Fruit fly (Drosophila melanogaster) whole organism, embryonic: ENCODE data around the gene mRpL24.
A peak's percentile ranks its signal among the peaks of the same experiment; 100 is the strongest.

Experiments used
- Abd-B ChIP-seq: fragments of 200-800 bp; sonication (Bioruptor generic); optimal IDR thresholded peaks from 2 replicates; lab custom pipeline; 2018; ENCODE audit warnings: missing biosample characterization, mild to moderate bottlenecking, missing genetic modification characterization, moderate library complexity
- CG10267 ChIP-seq: fragments of 200-800 bp; sonication (Bioruptor generic); optimal IDR thresholded peaks from 2 replicates; lab custom pipeline; 2018; ENCODE audit warnings: missing biosample characterization, mild to moderate bottlenecking, missing genetic modification characterization, moderate library complexity
- CG10274 ChIP-seq: fragments of 200-800 bp; sonication (Bioruptor generic); optimal IDR thresholded peaks from 3 replicates; lab custom pipeline; 2017; ENCODE audit warnings: missing biosample characterization, mild to moderate bottlenecking, missing genetic modification characterization
- CG10321 ChIP-seq: fragments of 200-800 bp; sonication (Bioruptor generic); IDR thresholded peaks from 2 replicates; pipeline ENCODE4 v1.3.6; 2022; ENCODE audit warnings: missing biosample characterization, missing genetic modification characterization
- CG12071 ChIP-seq: fragments of 200-800 bp; sonication (Bioruptor generic); optimal IDR thresholded peaks from 3 replicates; lab custom pipeline; 2018; ENCODE audit warnings: missing biosample characterization, mild to moderate bottlenecking, missing genetic modification characterization
- CG12219 ChIP-seq: fragments of 200-800 bp; sonication (Bioruptor generic); optimal IDR thresholded peaks from 3 replicates; lab custom pipeline; 2018; ENCODE audit warnings: missing biosample characterization, mild to moderate bottlenecking, missing genetic modification characterization
- CG13894 ChIP-seq: fragments of 200-800 bp; sonication (Bioruptor generic); optimal IDR thresholded peaks from 3 replicates; lab custom pipeline; 2018; ENCODE audit warnings: missing biosample characterization, mild to moderate bottlenecking, missing genetic modification characterization, moderate library complexity
- CG15479 ChIP-seq: fragments of 200-800 bp; sonication (Bioruptor generic); optimal IDR thresholded peaks from 3 replicates; lab custom pipeline; 2019; ENCODE audit warnings: missing biosample characterization, mild to moderate bottlenecking, missing genetic modification characterization, moderate library complexity
- CG15601 ChIP-seq: fragments of 200-800 bp; sonication (Bioruptor generic); optimal IDR thresholded peaks from 3 replicates; lab custom pipeline; 2019; ENCODE audit warnings: missing biosample characterization, mild to moderate bottlenecking, missing genetic modification characterization, moderate library complexity
- CG18011 ChIP-seq: fragments of 200-800 bp; sonication (Bioruptor generic); optimal IDR thresholded peaks from 2 replicates; lab custom pipeline; 2017; ENCODE audit warnings: missing biosample characterization, missing genetic modification characterization, mild to moderate bottlenecking, moderate library complexity, missing genotype
- CG2116 ChIP-seq: fragments of 200-800 bp; sonication (Bioruptor generic); optimal IDR thresholded peaks from 3 replicates; lab custom pipeline; 2018; ENCODE audit warnings: missing biosample characterization, mild to moderate bottlenecking, missing genetic modification characterization
- CG2120 ChIP-seq: fragments of 200-800 bp; sonication (Bioruptor generic); optimal IDR thresholded peaks from 3 replicates; lab custom pipeline; 2016; ENCODE audit warnings: missing biosample characterization, missing genetic modification characterization
- CG33213 ChIP-seq: fragments of 200-800 bp; sonication (Bioruptor generic); optimal IDR thresholded peaks from 3 replicates; lab custom pipeline; 2016; ENCODE audit warnings: missing biosample characterization, missing genetic modification characterization
- CG34376 ChIP-seq: fragments of 200-800 bp; sonication (Bioruptor generic); optimal IDR thresholded peaks from 2 replicates; lab custom pipeline; 2018; ENCODE audit warnings: missing biosample characterization, mild to moderate bottlenecking, missing genetic modification characterization
- CG4328 ChIP-seq: fragments of 200-800 bp; sonication (Bioruptor generic); optimal IDR thresholded peaks from 3 replicates; lab custom pipeline; 2017; ENCODE audit warnings: missing biosample characterization, missing genetic modification reagents, missing genetic modification characterization
- CG4424 ChIP-seq: fragments of 200-800 bp; sonication (Bioruptor generic); optimal IDR thresholded peaks from 3 replicates; lab custom pipeline; 2016; ENCODE audit warnings: missing biosample characterization, missing genetic modification characterization
- CG6813 ChIP-seq: fragments of 200-800 bp; sonication (Bioruptor generic); optimal IDR thresholded peaks from 2 replicates; lab custom pipeline; 2017; ENCODE audit warnings: missing biosample characterization, missing genetic modification characterization, mild to moderate bottlenecking, moderate library complexity, missing genetic modification reagents
- CG7987 ChIP-seq: fragments of 200-800 bp; sonication (Bioruptor generic); optimal IDR thresholded peaks from 2 replicates; lab custom pipeline; 2018; ENCODE audit warnings: missing biosample characterization, mild to moderate bottlenecking, missing genetic modification characterization, moderate library complexity
- CoRest ChIP-seq: fragments of 200-800 bp; sonication (Bioruptor generic); optimal IDR thresholded peaks from 3 replicates; lab custom pipeline; 2018; ENCODE audit warnings: missing biosample characterization, mild to moderate bottlenecking, missing genetic modification characterization, moderate library complexity
- D ChIP-seq, 2 experiments: fragments of 200-800 bp in 1 of 2; fragments of >200 bp in 1 of 2; sonication (Bioruptor generic) in 1 of 2; optimal IDR thresholded peaks; 2 replicates in 1 of 2; 3 replicates in 1 of 2; lab custom pipeline; 2017; ENCODE audit warnings: mild to moderate bottlenecking in 1 of 2, missing biosample characterization in 1 of 2, missing genetic modification characterization in 1 of 2, missing genetic modification reagents in 1 of 2
- Drgx ChIP-seq: fragments of 200-800 bp; sonication (Bioruptor generic); IDR thresholded peaks from 2 replicates; pipeline ENCODE4 v1.3.6; 2022; ENCODE audit warnings: missing biosample characterization, missing genetic modification characterization
- E2f2 ChIP-seq: fragments of 200-800 bp; sonication (Bioruptor generic); IDR thresholded peaks from 2 replicates; pipeline ENCODE4 v1.3.6; 2022; ENCODE audit warnings: missing biosample characterization, missing genetic modification characterization
- ERR ChIP-seq: fragments of 200-800 bp; sonication (Bioruptor generic); optimal IDR thresholded peaks from 2 replicates; lab custom pipeline; 2016; ENCODE audit warnings: missing biosample characterization, missing genetic modification characterization
- HLHmδ ChIP-seq: fragments of 200-800 bp; sonication (Bioruptor generic); optimal IDR thresholded peaks from 2 replicates; lab custom pipeline; 2018; ENCODE audit warnings: missing biosample characterization, mild to moderate bottlenecking, missing genetic modification characterization, moderate library complexity
- Hr78 ChIP-seq, 2 experiments: fragments of 200-800 bp in 1 of 2; fragments of >200 bp in 1 of 2; sonication (Bioruptor generic) in 1 of 2; optimal IDR thresholded peaks; 2 replicates each; lab custom pipeline; 2017 to 2019; ENCODE audit warnings: missing biosample characterization in 2 of 2, missing genetic modification characterization in 2 of 2, mild to moderate bottlenecking in 1 of 2, moderate library complexity in 1 of 2
- MESR4 ChIP-seq: fragments of 200-800 bp; sonication (Bioruptor generic); optimal IDR thresholded peaks from 2 replicates; lab custom pipeline; 2018; ENCODE audit warnings: missing biosample characterization, mild to moderate bottlenecking, missing genetic modification characterization, moderate library complexity
- Mad ChIP-seq: fragments of 200-800 bp; sonication (Bioruptor generic); optimal IDR thresholded peaks from 2 replicates; lab custom pipeline; 2016; ENCODE audit warnings: missing biosample characterization, missing genetic modification characterization
- Med ChIP-seq: fragments of 200-800 bp; sonication (Bioruptor generic); peaks from one replicate; lab custom pipeline; 2016; ENCODE audit warnings: missing biosample characterization, missing genetic modification characterization, mild to moderate bottlenecking, inconsistent platforms, moderate library complexity
- NFAT ChIP-seq: fragments of 200-800 bp; sonication (Bioruptor generic); IDR thresholded peaks from 2 replicates; pipeline ENCODE4 v1.3.6; 2022; ENCODE audit warnings: missing biosample characterization, missing genetic modification characterization
- NfI ChIP-seq: fragments of 200-800 bp; sonication (Bioruptor generic); optimal IDR thresholded peaks from 3 replicates; lab custom pipeline; 2018; ENCODE audit warnings: missing biosample characterization, mild to moderate bottlenecking, missing genetic modification characterization, moderate library complexity
- Sox100B ChIP-seq: fragments of 200-800 bp; sonication (Bioruptor generic); optimal IDR thresholded peaks from 3 replicates; lab custom pipeline; 2018; ENCODE audit warnings: missing biosample characterization, mild to moderate bottlenecking, missing genetic modification characterization
- Taf1 ChIP-seq: fragments of 200-800 bp; sonication (Bioruptor generic); IDR thresholded peaks from 2 replicates; pipeline ENCODE4 v1.3.6; 2022; ENCODE audit warnings: missing biosample characterization, missing genetic modification characterization
- aop ChIP-seq: fragments of 200-800 bp; sonication (Bioruptor generic); IDR thresholded peaks from 2 replicates; pipeline ENCODE4 v1.3.6; 2022; ENCODE audit warnings: missing biosample characterization, missing genetic modification characterization
- dmrt11E ChIP-seq: fragments of 200-800 bp; sonication (Bioruptor generic); optimal IDR thresholded peaks from 3 replicates; lab custom pipeline; 2018; ENCODE audit warnings: missing biosample characterization, mild to moderate bottlenecking, missing genetic modification characterization, moderate library complexity
- esg ChIP-seq: fragments of 200-800 bp; sonication (Bioruptor generic); conservative IDR thresholded peaks from 2 replicates; pipeline ENCODE4 v1.3.6; 2022; ENCODE audit warnings: missing biosample characterization, missing genetic modification characterization
- fd64A ChIP-seq: fragments of 200-800 bp; sonication (Bioruptor generic); optimal IDR thresholded peaks from 3 replicates; lab custom pipeline; 2018; ENCODE audit warnings: missing biosample characterization, mild to moderate bottlenecking, missing genetic modification characterization
- ham ChIP-seq: fragments of 200-800 bp; sonication (Bioruptor generic); IDR thresholded peaks from 2 replicates; pipeline ENCODE4 v1.3.6; 2022; ENCODE audit warnings: missing biosample characterization, missing genetic modification characterization
- jing ChIP-seq: fragments of 200-800 bp; sonication (Bioruptor generic); optimal IDR thresholded peaks from 2 replicates; lab custom pipeline; 2018; ENCODE audit warnings: missing biosample characterization, mild to moderate bottlenecking, missing genetic modification characterization
- kah ChIP-seq: fragments of 200-800 bp; sonication (Bioruptor generic); optimal IDR thresholded peaks from 2 replicates; lab custom pipeline; 2018; ENCODE audit warnings: missing biosample characterization, mild to moderate bottlenecking, missing genetic modification characterization
- lmd ChIP-seq: fragments of 200-800 bp; sonication (Bioruptor generic); IDR thresholded peaks from 2 replicates; pipeline ENCODE4 v1.3.6; 2022; ENCODE audit warnings: missing biosample characterization, missing genetic modification characterization
- nerfin-1 ChIP-seq: fragments of 200-800 bp; sonication (Bioruptor generic); optimal IDR thresholded peaks from 3 replicates; lab custom pipeline; 2019; ENCODE audit warnings: missing biosample characterization, mild to moderate bottlenecking, missing genetic modification characterization, moderate library complexity
- nom ChIP-seq: fragments of 200-800 bp; sonication (Bioruptor generic); optimal IDR thresholded peaks from 2 replicates; lab custom pipeline; 2017; ENCODE audit warnings: missing biosample characterization, missing genetic modification characterization, mild to moderate bottlenecking, moderate library complexity, missing genetic modification reagents
- pita ChIP-seq: fragments of 200-800 bp; sonication (Bioruptor generic); optimal IDR thresholded peaks from 2 replicates; lab custom pipeline; 2017; ENCODE audit warnings: missing biosample characterization, mild to moderate bottlenecking, missing genetic modification characterization
- ranshi ChIP-seq: fragments of 200-800 bp; sonication (Bioruptor generic); IDR thresholded peaks from 2 replicates; pipeline ENCODE4 v1.3.6; 2022; ENCODE audit warnings: missing biosample characterization, missing genetic modification characterization
- sens-2 ChIP-seq: fragments of 200-800 bp; sonication (Bioruptor generic); IDR thresholded peaks from 2 replicates; pipeline ENCODE4 v1.3.6; 2022; ENCODE audit warnings: missing biosample characterization, missing genetic modification characterization
- sim ChIP-seq: fragments of 200-800 bp; sonication (Bioruptor generic); IDR thresholded peaks from 2 replicates; pipeline ENCODE4 v1.3.6; 2022; ENCODE audit warnings: missing biosample characterization, missing genetic modification characterization
- tna ChIP-seq: fragments of 200-800 bp; sonication (Bioruptor generic); IDR thresholded peaks from 2 replicates; pipeline ENCODE4 v1.3.6; 2022; ENCODE audit warnings: missing biosample characterization, missing genetic modification characterization; ENCODE audit not compliant: partially characterized antibody
- ttk ChIP-seq: fragments of 200-800 bp; sonication (Bioruptor generic); IDR thresholded peaks from 2 replicates; pipeline ENCODE4 v2.1.2; 2022; ENCODE audit warnings: missing biosample characterization, missing genetic modification characterization
- vnd ChIP-seq: fragments of 200-800 bp; sonication (Bioruptor generic); IDR thresholded peaks from 3 replicates; pipeline ENCODE4 v1.3.6; 2022; ENCODE audit warnings: missing biosample characterization, missing genetic modification characterization; ENCODE audit not compliant: partially characterized antibody

Gene mRpL24

dm6 chr2L:4907986-4908385, 37.2 kb downstream of the mRpL24 start (continued):
- TF ChIP-seq Med = peak; percentile 62
- TF ChIP-seq Mad (GFP tag; lab: Kevin White, UChicago) = peak; percentile 28
- TF ChIP-seq fd64A = peak; percentile 10
- TF ChIP-seq jing (GFP tag; lab: Kevin White, UChicago) = peak; percentile 56
- TF ChIP-seq CG10267 (tag; lab: Kevin White, UChicago) = peak; percentile 63
- TF ChIP-seq dmrt11E (tag; lab: Kevin White, UChicago) = peak; percentile 7
- TF ChIP-seq Drgx = peak; percentile 85
- TF ChIP-seq NFAT (GFP tag; lab: Robert Waterston, UW) = no peak
- TF ChIP-seq ranshi = peak; percentile 51; the same call in 1 of the 2 replicates
- TF ChIP-seq ham = no peak
- peak; percentile 61 for TF ChIP-seq CG12071 (GFP tag; lab: Kevin White, UChicago)
- TF ChIP-seq Taf1 = peak; percentile 12; the same call in 1 of the 2 replicates
- TF ChIP-seq HLHmδ = no peak
- peak; percentile 35 for TF ChIP-seq CG2116
- no peak for TF ChIP-seq CG15479 (GFP tag; lab: Kevin White, UChicago)
- TF ChIP-seq CG34376 (GFP tag; lab: Kevin White, UChicago) = no peak
- TF ChIP-seq nom = no peak
- peak; percentile 57; the same call in 1 of the 2 replicates for TF ChIP-seq E2f2 (GFP tag; lab: Robert Waterston, UW)
- TF ChIP-seq CG12219 (GFP tag; lab: Kevin White, UChicago) = peak; percentile 67
- no peak for TF ChIP-seq MESR4
- TF ChIP-seq Hr78 (GFP tag; optimal IDR thresholded peaks at IDR 0.05; lab: Kevin White, UChicago) = peak in 1 of 2 experiments; percentile 67
- TF ChIP-seq CG18011 (GFP tag; lab: Kevin White, UChicago) = peak; percentile 41
- peak; percentile 84 for TF ChIP-seq ttk
- no peak for TF ChIP-seq D (optimal IDR thresholded peaks at IDR 0.05; lab: Kevin White, UChicago)
- peak; percentile 60 for TF ChIP-seq D (GFP tag; optimal IDR thresholded peaks at IDR 0.05; lab: Kevin White, UChicago)
- no peak for TF ChIP-seq aop (GFP tag; lab: Robert Waterston, UW)
- peak; percentile 70 for TF ChIP-seq kah (GFP tag; lab: Kevin White, UChicago)
- TF ChIP-seq pita (GFP tag; lab: Kevin White, UChicago) = no peak
- peak; percentile 50 for TF ChIP-seq CG15601 (tag; lab: Kevin White, UChicago)
- peak; percentile 28 for TF ChIP-seq NfI (GFP tag; lab: Kevin White, UChicago)
- no peak for TF ChIP-seq ERR (GFP tag; lab: Kevin White, UChicago)
- TF ChIP-seq CG2120 (GFP tag; lab: Kevin White, UChicago) = no peak
- TF ChIP-seq CG13894 (tag; lab: Kevin White, UChicago) = no peak
- no peak for TF ChIP-seq CG33213 (GFP tag; lab: Kevin White, UChicago)
- TF ChIP-seq CG4424 = peak; percentile 74
- peak; percentile 60 for TF ChIP-seq lmd
- peak; percentile 47 for TF ChIP-seq CG6813
- TF ChIP-seq CG4328 (GFP tag; lab: Kevin White, UChicago) = peak; percentile 63
- TF ChIP-seq CG7987 (GFP tag; lab: Kevin White, UChicago) = peak; percentile 44
- peak; percentile 15; the same call in 1 of the 2 replicates for TF ChIP-seq sim
- peak; percentile 47; the same call in 1 of the 2 replicates for TF ChIP-seq CG10321 (GFP tag; lab: Robert Waterston, UW)
- peak; percentile 74 for TF ChIP-seq CoRest
- TF ChIP-seq sens-2 = peak; percentile 68; the same call in 1 of the 2 replicates
- peak; percentile 31 for TF ChIP-seq Abd-B (GFP tag; lab: Kevin White, UChicago)
- peak; percentile 87 for TF ChIP-seq Sox100B (GFP tag; lab: Kevin White, UChicago)
- TF ChIP-seq esg (GFP tag; lab: Robert Waterston, UW) = peak; percentile 75
- TF ChIP-seq nerfin-1 (tag; lab: Kevin White, UChicago) = peak; percentile 77
- no peak for TF ChIP-seq vnd (GFP tag; lab: Robert Waterston, UW)
- peak; percentile 18 for TF ChIP-seq CG10274 (GFP tag; lab: Kevin White, UChicago)
- TF ChIP-seq tna (GFP tag; lab: Robert Waterston, UW) = no peak
